Worm (Caenorhabditis elegans) whole organism, L1 larva: Measurements from ENCODE around the gene col-147.

ENCODE experiments used
- C04F5.9 ChIP-seq: sonication (generic microtip); optimal IDR thresholded peaks from 2 replicates; lab custom pipeline; 2016; ENCODE audit warnings: missing genetic modification characterization, missing compliant biosample characterization
- C16A3.4 ChIP-seq: fragments of 150-350 bp; optimal IDR thresholded peaks from 2 replicates; lab custom pipeline; 2014; ENCODE audit warnings: missing biosample characterization, missing genetic modification characterization
- F16B12.6 ChIP-seq: fragments of 150-350 bp; optimal IDR thresholded peaks from 2 replicates; lab custom pipeline; 2014; ENCODE audit warnings: missing biosample characterization, missing genetic modification characterization
- aha-1 ChIP-seq: fragments of 150-350 bp; optimal IDR thresholded peaks from 2 replicates; lab custom pipeline; 2014; ENCODE audit warnings: missing biosample characterization, missing genetic modification characterization
- blmp-1 ChIP-seq: fragments of 150-350 bp; optimal IDR thresholded peaks from 2 replicates; lab custom pipeline; 2014; ENCODE audit warnings: missing biosample characterization, missing genetic modification characterization
- ceh-63 ChIP-seq: fragments of 200-800 bp; sonication (Bioruptor generic); optimal IDR thresholded peaks from 2 replicates; lab custom pipeline; 2018; ENCODE audit warnings: mild to moderate bottlenecking, missing genetic modification characterization, missing compliant biosample characterization
- ceh-8 ChIP-seq: fragments of 200-800 bp; sonication (Bioruptor generic); optimal IDR thresholded peaks from 2 replicates; lab custom pipeline; 2018; ENCODE audit warnings: mild to moderate bottlenecking, missing genetic modification characterization, moderate library complexity, missing compliant biosample characterization
- ceh-82 ChIP-seq, 3 experiments: fragments of 150-350 bp in 1 of 3; sonication (generic microtip) in 2 of 3; optimal IDR thresholded peaks; 2 replicates each; lab custom pipeline; 2014 to 2017; ENCODE audit warnings: missing biosample characterization in 3 of 3, missing genetic modification characterization in 3 of 3
- ceh-88 ChIP-seq: fragments of 200-800 bp; sonication (Bioruptor generic); IDR thresholded peaks from 2 replicates; pipeline ENCODE4 v1.3.6; 2022; ENCODE audit warnings: missing genetic modification characterization, missing compliant biosample characterization
- dsc-1 ChIP-seq: sonication (generic microtip); optimal IDR thresholded peaks from 2 replicates; lab custom pipeline; 2016; ENCODE audit warnings: mild to moderate bottlenecking, missing genetic modification characterization, missing compliant biosample characterization
- efl-1 ChIP-seq, 4 experiments: fragments of 150-350 bp; optimal IDR thresholded peaks in 3 of 4; peaks in 1 of 4; 1 replicate in 1 of 4; 2 replicates in 3 of 4; lab custom pipeline; 2014; ENCODE audit warnings: missing biosample characterization in 2 of 4, missing genetic modification characterization in 2 of 4, missing genetic modification reagents in 2 of 4
- egl-13 ChIP-seq: sonication (generic microtip); optimal IDR thresholded peaks from 2 replicates; lab custom pipeline; 2016; ENCODE audit warnings: missing genotype, missing genetic modification reagents, missing genetic modification characterization, missing compliant biosample characterization
- elt-2 ChIP-seq: sonication (generic microtip); optimal IDR thresholded peaks from 2 replicates; lab custom pipeline; 2016; ENCODE audit warnings: missing genetic modification characterization, mild to moderate bottlenecking, inconsistent platforms, missing compliant biosample characterization, missing genetic modification reagents
- hlh-4 ChIP-seq: sonication (generic microtip); optimal IDR thresholded peaks from 2 replicates; lab custom pipeline; 2016; ENCODE audit warnings: mild to moderate bottlenecking, missing genetic modification characterization, missing compliant biosample characterization
- isw-1 ChIP-seq: fragments of 200-800 bp; sonication (Bioruptor generic); IDR thresholded peaks from 2 replicates; pipeline ENCODE4 v1.3.6; 2022; ENCODE audit warnings: missing genetic modification characterization, missing compliant biosample characterization
- lin-35 ChIP-seq, 2 experiments: fragments of 150-350 bp; optimal IDR thresholded peaks; 2 replicates each; lab custom pipeline; 2014; ENCODE audit warnings: missing biosample characterization in 2 of 2, missing genetic modification characterization in 2 of 2, missing genetic modification reagents in 2 of 2
- mab-9 ChIP-seq: fragments of 200-800 bp; sonication (Bioruptor generic); IDR thresholded peaks from 2 replicates; pipeline ENCODE4 v1.3.6; 2022; ENCODE audit warnings: missing genetic modification reagents, missing genetic modification characterization, missing compliant biosample characterization
- mdl-1 ChIP-seq, 2 experiments: fragments of 150-350 bp; optimal IDR thresholded peaks; 2 replicates each; lab custom pipeline; 2014 to 2017; ENCODE audit warnings: missing biosample characterization in 2 of 2, missing genetic modification characterization in 2 of 2, inconsistent platforms in 1 of 2
- nhr-237 ChIP-seq: fragments of 150-350 bp; optimal IDR thresholded peaks from 2 replicates; lab custom pipeline; 2014; ENCODE audit warnings: missing biosample characterization, missing genetic modification characterization
- nhr-28 ChIP-seq: fragments of 150-350 bp; optimal IDR thresholded peaks from 2 replicates; lab custom pipeline; 2014; ENCODE audit warnings: missing biosample characterization, missing genetic modification characterization
- nhr-47 ChIP-seq: sonication (generic microtip); optimal IDR thresholded peaks from 2 replicates; lab custom pipeline; 2016; ENCODE audit warnings: mild to moderate bottlenecking, missing genetic modification characterization, moderate library complexity, missing compliant biosample characterization
- nhr-84 ChIP-seq: sonication (generic microtip); optimal IDR thresholded peaks from 2 replicates; lab custom pipeline; 2017; ENCODE audit warnings: missing biosample characterization, missing genetic modification characterization
- pag-3 ChIP-seq: sonication (generic microtip); optimal IDR thresholded peaks from 2 replicates; lab custom pipeline; 2017; ENCODE audit warnings: missing genetic modification characterization, mild to moderate bottlenecking, missing compliant biosample characterization, antibody characterized with exemption, borderline replicate concordance; ENCODE audit not compliant: insufficient read depth
- snu-23 ChIP-seq: sonication (generic microtip); optimal IDR thresholded peaks from 2 replicates; lab custom pipeline; 2016; ENCODE audit warnings: missing genetic modification characterization, missing compliant biosample characterization
- sox-4 ChIP-seq: sonication (generic microtip); optimal IDR thresholded peaks from 2 replicates; lab custom pipeline; 2016; ENCODE audit warnings: missing genetic modification characterization, missing compliant biosample characterization
- sup-37 ChIP-seq: fragments of 200-800 bp; sonication (Bioruptor generic); optimal IDR thresholded peaks from 2 replicates; lab custom pipeline; 2018; ENCODE audit warnings: mild to moderate bottlenecking, missing genetic modification characterization, missing compliant biosample characterization
- swsn-7 ChIP-seq: sonication (generic microtip); optimal IDR thresholded peaks from 2 replicates; lab custom pipeline; 2016; ENCODE audit warnings: missing genetic modification characterization, missing compliant biosample characterization
- tbx-2 ChIP-seq: sonication (generic microtip); optimal IDR thresholded peaks from 2 replicates; lab custom pipeline; 2016; ENCODE audit warnings: missing genetic modification characterization, missing compliant biosample characterization
- unc-130 ChIP-seq: fragments of 150-350 bp; optimal IDR thresholded peaks from 2 replicates; lab custom pipeline; 2017; ENCODE audit warnings: missing biosample characterization, missing genetic modification characterization, inconsistent platforms
- unc-30 ChIP-seq: sonication (generic microtip); optimal IDR thresholded peaks from 2 replicates; lab custom pipeline; 2017; ENCODE audit warnings: missing biosample characterization, missing genetic modification characterization
- unc-86 ChIP-seq: sonication (generic microtip); optimal IDR thresholded peaks from 2 replicates; lab custom pipeline; 2016; ENCODE audit warnings: missing genetic modification characterization, missing compliant biosample characterization
- vab-15 ChIP-seq: sonication (generic microtip); optimal IDR thresholded peaks from 2 replicates; lab custom pipeline; 2017; ENCODE audit warnings: missing genotype, mild to moderate bottlenecking, missing genetic modification characterization, missing compliant biosample characterization
- xbp-1 ChIP-seq: sonication (generic microtip); optimal IDR thresholded peaks from 2 replicates; lab custom pipeline; 2016; ENCODE audit warnings: missing genetic modification characterization, missing compliant biosample characterization

col-147 gene

DNA sequence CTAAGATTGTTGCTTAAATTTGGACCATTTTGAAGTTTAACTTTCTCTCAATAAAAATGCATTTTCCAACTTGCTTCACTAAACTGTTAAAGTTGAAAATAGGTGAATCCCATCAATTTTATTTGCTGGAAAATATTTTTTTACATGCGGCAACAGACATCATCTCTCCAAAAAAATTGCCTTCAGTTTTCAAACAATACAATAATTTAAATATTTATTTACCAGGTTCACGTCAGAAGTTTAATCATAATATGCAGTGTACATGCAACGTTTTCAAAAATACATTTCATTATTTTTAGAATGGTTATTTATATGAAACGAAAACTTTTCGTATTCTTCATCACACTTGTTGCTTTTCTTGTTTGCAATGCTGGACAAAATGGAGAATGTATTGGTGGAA, 2.2 kb downstream of the col-147 start, which contains the start of gene T06E4.5:
T06E4.5 (plus strand) TSS at position 301 of the 400 bp plus-strand sequence.
- TF ChIP-seq mab-9 (GFP tag; lab: Robert Waterston, UW) (no peak), aha-1 (tag; lab: Kevin White, UChicago) (no peak), F16B12.6 (tag; lab: Kevin White, UChicago) (no peak), isw-1 (GFP tag; lab: Robert Waterston, UW) (no peak), tbx-2 (tag; lab: Kevin White, UChicago) (no peak), unc-130 (no peak), vab-15 (no peak)

DNA sequence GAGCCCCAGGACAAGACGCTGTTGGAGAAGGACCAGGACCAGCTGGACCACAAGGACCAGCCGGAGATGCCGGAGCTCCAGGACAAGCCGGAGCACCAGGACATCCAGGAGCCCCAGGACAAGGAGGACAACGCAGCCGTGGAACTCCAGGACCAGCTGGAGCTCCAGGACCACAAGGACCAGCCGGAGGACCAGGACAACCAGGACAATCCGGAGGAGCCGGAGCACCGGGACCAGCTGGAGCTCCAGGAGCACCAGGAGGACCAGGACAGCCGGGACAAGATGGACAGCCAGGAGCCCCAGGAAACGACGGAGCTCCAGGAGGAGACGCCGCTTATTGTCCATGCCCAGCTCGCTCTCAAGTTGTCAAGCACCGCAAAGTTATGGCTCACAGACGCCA, 2.6 kb downstream of the col-147 start:
- TF ChIP-seq mdl-1 (tag; optimal IDR thresholded peaks at IDR 0.05; lab: Kevin White, UChicago), result no peak
- TF ChIP-seq C16A3.4 (tag; lab: Kevin White, UChicago), result no peak
- no peak for TF ChIP-seq snu-23 (GFP tag; lab: Kevin White, UChicago)
- TF ChIP-seq xbp-1 (tag; lab: Kevin White, UChicago), result no peak
- no peak for TF ChIP-seq nhr-28 (tag; lab: Kevin White, UChicago)
- TF ChIP-seq egl-13, result no peak

DNA sequence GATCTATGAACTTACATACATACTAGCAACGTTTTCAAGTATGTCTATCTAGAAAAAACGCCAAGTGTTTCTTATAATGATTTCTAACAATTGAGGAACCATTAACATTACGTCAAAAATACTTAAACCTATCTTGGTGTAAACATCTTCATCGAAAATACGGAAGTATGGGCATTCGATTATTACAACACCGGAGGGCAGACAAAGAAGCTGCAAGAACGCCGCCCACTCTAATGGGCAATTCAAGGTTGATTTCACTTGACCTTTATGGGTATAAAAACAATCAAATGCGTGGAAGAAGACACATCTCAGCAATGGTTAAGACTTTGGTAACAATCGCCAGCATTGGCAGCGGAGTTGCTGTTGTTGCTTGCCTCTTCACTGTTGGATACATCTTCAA, 3.5 kb downstream of the col-147 start, which contains the start of gene col-146:
col-146 (plus strand) TSS at position 301 of the 400 bp plus-strand sequence.
- TF ChIP-seq nhr-47 (tag; lab: Kevin White, UChicago), result no peak
- TF ChIP-seq isw-1 (GFP tag; lab: Robert Waterston, UW), result no peak
- TF ChIP-seq elt-2 (tag; lab: Kevin White, UChicago), result no peak
- TF ChIP-seq egl-13, result no peak
- TF ChIP-seq blmp-1 (tag; lab: Kevin White, UChicago), result no peak
- no peak for TF ChIP-seq nhr-237 (tag; lab: Kevin White, UChicago)
- TF ChIP-seq unc-30 (tag; lab: Kevin White, UChicago), result no peak
- no peak for TF ChIP-seq ceh-88 (GFP tag; lab: Robert Waterston, UW)
- TF ChIP-seq dsc-1 (tag; lab: Kevin White, UChicago), result no peak
- no peak for TF ChIP-seq sup-37 (GFP tag; lab: Kevin White, UChicago)
- TF ChIP-seq nhr-84 (tag; lab: Kevin White, UChicago), result no peak
- TF ChIP-seq lin-35 (GFP tag; optimal IDR thresholded peaks at IDR 0.05; lab: Kevin White, UChicago), result no peak
- no peak for TF ChIP-seq unc-86
- TF ChIP-seq tbx-2 (tag; lab: Kevin White, UChicago), result no peak
- TF ChIP-seq ceh-82 (tag; optimal IDR thresholded peaks at IDR 0.05; lab: Kevin White, UChicago), result no peak
- no peak for TF ChIP-seq swsn-7 (tag; lab: Kevin White, UChicago)
- no peak for TF ChIP-seq hlh-4
- no peak for TF ChIP-seq ceh-63
- TF ChIP-seq C04F5.9 (tag; lab: Kevin White, UChicago), result no peak

ce11 chrV:9629114-9629513, 4.0 kb downstream of the col-147 start, which contains the start of gene idpc-3:
idpc-3 (minus strand) TSS chrV:9629214.
- TF ChIP-seq pag-3 (tag; lab: Kevin White, UChicago), result no peak
- TF ChIP-seq efl-1 (optimal IDR thresholded peaks at IDR 0.05; lab: Kevin White, UChicago), result no peak
- TF ChIP-seq efl-1 (GFP tag; optimal IDR thresholded peaks at IDR 0.05 in 1 of 2; lab: Kevin White, UChicago), result peak in 1 of 2 experiments; percentile 21

DNA sequence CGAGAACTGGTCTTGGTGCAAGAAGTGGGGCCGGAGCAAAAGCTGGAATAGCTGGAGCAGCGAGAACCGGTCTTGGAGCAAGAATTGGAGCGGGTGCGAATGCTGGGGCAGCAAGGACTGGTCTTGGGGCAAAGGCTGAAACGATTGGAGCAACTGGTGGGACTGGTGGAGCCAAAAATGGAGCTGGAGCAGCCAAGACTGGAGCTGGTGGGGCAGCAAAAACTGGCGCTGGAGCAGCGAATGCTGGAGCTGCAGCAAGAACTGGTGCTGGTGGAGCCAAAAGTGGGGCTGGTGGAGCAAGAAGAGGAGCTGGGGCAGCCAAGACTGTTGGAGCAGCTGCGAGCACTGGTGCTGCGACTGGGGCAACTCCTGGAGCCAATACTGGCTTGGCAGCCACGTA, 4.5 kb downstream of the col-147 start:
- TF ChIP-seq sox-4 (tag; lab: Kevin White, UChicago), result no peak
- TF ChIP-seq ceh-8 (GFP tag; lab: Kevin White, UChicago), result peak; percentile 15
